Worm (Caenorhabditis elegans) whole organism, young adult: ENCODE data around the gene ciao-2B.

Source experiments
- B0336.3 ChIP-seq: fragments of 200-800 bp; sonication (Bioruptor generic); IDR thresholded peaks from 2 replicates; pipeline ENCODE4 v1.3.6; 2022; ENCODE audit warnings: missing genetic modification characterization, missing compliant biosample characterization
- C06A6.2 ChIP-seq: fragments of 200-800 bp; sonication (Bioruptor generic); conservative IDR thresholded peaks from 2 replicates; pipeline ENCODE4 v1.3.6; 2022; ENCODE audit warnings: missing genetic modification characterization, missing compliant biosample characterization
- T07F8.4 ChIP-seq: sonication (generic microtip); optimal IDR thresholded peaks from 2 replicates; lab custom pipeline; 2016; ENCODE audit warnings: mild to moderate bottlenecking, missing genetic modification characterization, moderate library complexity, missing compliant biosample characterization
- Y53F4B.3 ChIP-seq: fragments of 200-800 bp; sonication (Bioruptor generic); IDR thresholded peaks from 2 replicates; pipeline ENCODE4 v1.3.6; 2022; ENCODE audit warnings: missing genetic modification reagents, missing genetic modification characterization, missing compliant biosample characterization
- Y56A3A.18 ChIP-seq: fragments of 200-800 bp; sonication (Bioruptor generic); IDR thresholded peaks from 2 replicates; pipeline ENCODE4 v1.3.6; 2022; ENCODE audit warnings: missing genetic modification reagents, missing genetic modification characterization, missing compliant biosample characterization
- Y79H2A.3 ChIP-seq: fragments of 200-800 bp; sonication (Bioruptor generic); conservative IDR thresholded peaks from 2 replicates; pipeline ENCODE4 v1.3.6; 2022; ENCODE audit warnings: missing genetic modification reagents, missing genetic modification characterization, missing compliant biosample characterization
- Y95B8A.8 ChIP-seq: fragments of 200-800 bp; sonication (Bioruptor generic); IDR thresholded peaks from 2 replicates; pipeline ENCODE4 v1.3.6; 2022; ENCODE audit warnings: missing genetic modification reagents, missing genetic modification characterization, missing compliant biosample characterization
- akir-1 ChIP-seq: fragments of 200-800 bp; sonication (Bioruptor generic); optimal IDR thresholded peaks from 2 replicates; lab custom pipeline; 2018; ENCODE audit warnings: mild to moderate bottlenecking, missing genetic modification characterization, moderate library complexity, missing compliant biosample characterization
- ama-1 ChIP-seq, 3 experiments: fragments of 150-350 bp in 1 of 3; sonication (generic microtip) in 2 of 3; optimal IDR thresholded peaks; 2 replicates each; lab custom pipeline; 2014 to 2018; ENCODE audit warnings: missing biosample characterization in 2 of 3, missing genetic modification characterization in 2 of 3, missing genetic modification reagents in 2 of 3
- attf-5 ChIP-seq: fragments of 200-800 bp; sonication (Bioruptor generic); optimal IDR thresholded peaks from 2 replicates; lab custom pipeline; 2018; ENCODE audit warnings: mild to moderate bottlenecking, missing genetic modification characterization, missing compliant biosample characterization
- cebp-1 ChIP-seq, 2 experiments: fragments of 200-800 bp in 1 of 2; sonication (Bioruptor generic) in 1 of 2; sonication (generic microtip) in 1 of 2; IDR thresholded peaks in 1 of 2; optimal IDR thresholded peaks in 1 of 2; 2 replicates each; pipeline versions ENCODE4 v1.3.6 to Lab custom; 2017 to 2022; ENCODE audit warnings: missing compliant biosample characterization in 2 of 2, missing genetic modification characterization in 2 of 2, mild to moderate bottlenecking in 1 of 2, missing genetic modification reagents in 1 of 2, moderate library complexity in 1 of 2
- cebp-2 ChIP-seq: fragments of 200-800 bp; sonication (Bioruptor generic); IDR thresholded peaks from 2 replicates; pipeline ENCODE4 v1.3.6; 2022; ENCODE audit warnings: missing genetic modification characterization, missing compliant biosample characterization
- ceh-100 ChIP-seq: fragments of 200-800 bp; sonication (Bioruptor generic); IDR thresholded peaks from 2 replicates; pipeline ENCODE4 v1.3.6; 2022; ENCODE audit warnings: missing genetic modification reagents, missing genetic modification characterization, missing compliant biosample characterization
- dox-1 ChIP-seq: fragments of 200-800 bp; sonication (Bioruptor generic); IDR thresholded peaks from 2 replicates; pipeline ENCODE4 v1.3.6; 2022; ENCODE audit warnings: missing genetic modification reagents, missing genetic modification characterization, missing compliant biosample characterization
- dpl-1 ChIP-seq: fragments of 150-350 bp; optimal IDR thresholded peaks from 2 replicates; lab custom pipeline; 2014; ENCODE audit warnings: missing biosample characterization, missing genetic modification reagents, missing genetic modification characterization
- efl-1 ChIP-seq: fragments of 150-350 bp; optimal IDR thresholded peaks from 2 replicates; lab custom pipeline; 2014; ENCODE audit warnings: missing biosample characterization, missing genetic modification reagents, missing genetic modification characterization
- egl-18 ChIP-seq: fragments of 200-800 bp; sonication (Bioruptor generic); IDR thresholded peaks from 2 replicates; pipeline ENCODE4 v1.3.6; 2022; ENCODE audit warnings: missing genetic modification reagents, missing genetic modification characterization, missing compliant biosample characterization
- egl-44 ChIP-seq: fragments of 200-800 bp; sonication (Bioruptor generic); IDR thresholded peaks from 2 replicates; pipeline ENCODE4 v1.3.6; 2022; ENCODE audit warnings: missing genetic modification reagents, missing genetic modification characterization, missing compliant biosample characterization
- ekl-4 ChIP-seq: fragments of 200-800 bp; sonication (Bioruptor generic); IDR thresholded peaks from 2 replicates; pipeline ENCODE4 v1.3.6; 2022; ENCODE audit warnings: missing genetic modification reagents, missing genetic modification characterization, missing compliant biosample characterization
- fkh-3 ChIP-seq: sonication (generic microtip); optimal IDR thresholded peaks from 2 replicates; lab custom pipeline; 2016; ENCODE audit warnings: mild to moderate bottlenecking, missing genetic modification characterization, missing compliant biosample characterization
- gei-17 ChIP-seq: fragments of 200-800 bp; sonication (Bioruptor generic); optimal IDR thresholded peaks from 2 replicates; lab custom pipeline; 2018; ENCODE audit warnings: mild to moderate bottlenecking, missing genetic modification characterization, missing compliant biosample characterization
- hmg-1.2 ChIP-seq: fragments of 200-800 bp; sonication (Bioruptor generic); IDR thresholded peaks from 2 replicates; pipeline ENCODE4 v1.3.6; 2022; ENCODE audit warnings: missing genetic modification reagents, missing genetic modification characterization, missing compliant biosample characterization
- hsf-1 ChIP-seq: fragments of 200-800 bp; sonication (Bioruptor generic); IDR thresholded peaks from 2 replicates; pipeline ENCODE4 v1.3.6; 2022; ENCODE audit warnings: missing genetic modification reagents, missing genetic modification characterization, missing compliant biosample characterization
- let-607 ChIP-seq, 2 experiments: fragments of 200-800 bp in 1 of 2; sonication (Bioruptor generic) in 1 of 2; sonication (generic microtip) in 1 of 2; optimal IDR thresholded peaks; 2 replicates each; lab custom pipeline; 2016 to 2018; ENCODE audit warnings: mild to moderate bottlenecking in 2 of 2, missing compliant biosample characterization in 2 of 2, missing genetic modification characterization in 2 of 2, moderate library complexity in 2 of 2, missing genotype in 1 of 2
- lin-40 ChIP-seq: sonication (generic microtip); optimal IDR thresholded peaks from 2 replicates; lab custom pipeline; 2016; ENCODE audit warnings: missing genetic modification characterization, mild to moderate bottlenecking, missing compliant biosample characterization, missing genotype, missing genetic modification reagents
- lin-54 ChIP-seq: fragments of 200-800 bp; sonication (Bioruptor generic); optimal IDR thresholded peaks from 2 replicates; lab custom pipeline; 2018; ENCODE audit warnings: mild to moderate bottlenecking, missing genetic modification characterization, missing compliant biosample characterization
- lsl-1 ChIP-seq: fragments of 200-800 bp; sonication (Bioruptor generic); optimal IDR thresholded peaks from 2 replicates; lab custom pipeline; 2018; ENCODE audit warnings: mild to moderate bottlenecking, missing genetic modification characterization, moderate library complexity, missing compliant biosample characterization
- mcd-1 ChIP-seq: fragments of 200-800 bp; sonication (Bioruptor generic); IDR thresholded peaks from 2 replicates; pipeline ENCODE4 v1.3.6; 2022; ENCODE audit warnings: missing genetic modification reagents, missing genetic modification characterization, missing compliant biosample characterization
- mxl-1 ChIP-seq: sonication (generic microtip); optimal IDR thresholded peaks from 2 replicates; lab custom pipeline; 2016; ENCODE audit warnings: missing genetic modification characterization, missing compliant biosample characterization
- nfya-2 ChIP-seq: fragments of 200-800 bp; sonication (Bioruptor generic); IDR thresholded peaks from 2 replicates; pipeline ENCODE4 v1.3.6; 2022; ENCODE audit warnings: missing genetic modification reagents, missing genetic modification characterization, missing compliant biosample characterization
- nfyb-1 ChIP-seq: fragments of 200-800 bp; sonication (Bioruptor generic); IDR thresholded peaks from 2 replicates; pipeline ENCODE4 v1.3.6; 2022; ENCODE audit warnings: missing genetic modification reagents, missing genetic modification characterization, missing compliant biosample characterization
- nhr-80 ChIP-seq: sonication (generic microtip); optimal IDR thresholded peaks from 2 replicates; lab custom pipeline; 2016; ENCODE audit warnings: missing genetic modification characterization, missing compliant biosample characterization
- nhr-90 ChIP-seq: sonication (generic microtip); optimal IDR thresholded peaks from 2 replicates; lab custom pipeline; 2016; ENCODE audit warnings: missing genotype, mild to moderate bottlenecking, missing genetic modification characterization, missing compliant biosample characterization
- pbrm-1 ChIP-seq: fragments of 200-800 bp; sonication (Bioruptor generic); IDR thresholded peaks from 2 replicates; pipeline ENCODE4 v1.3.6; 2022; ENCODE audit warnings: missing genetic modification reagents, missing genetic modification characterization, missing compliant biosample characterization
- pha-4 ChIP-seq: fragments of 150-350 bp; sonication (generic microtip); optimal IDR thresholded peaks from 2 replicates; lab custom pipeline; 2014; ENCODE audit warnings: missing biosample characterization, missing genetic modification reagents, missing genetic modification characterization
- rec-8 ChIP-seq, 2 experiments: sonication (generic microtip); optimal IDR thresholded peaks; 2 replicates each; lab custom pipeline; 2016; ENCODE audit warnings: mild to moderate bottlenecking in 2 of 2, missing genetic modification characterization in 2 of 2, missing genetic modification reagents in 2 of 2, missing genotype in 2 of 2, missing biosample characterization in 1 of 2, missing compliant biosample characterization in 1 of 2, moderate library complexity in 1 of 2
- sdz-38 ChIP-seq: sonication (generic microtip); optimal IDR thresholded peaks from 2 replicates; lab custom pipeline; 2016; ENCODE audit warnings: missing genotype, missing genetic modification characterization, missing compliant biosample characterization
- snpc-1.1 ChIP-seq: sonication (generic microtip); optimal IDR thresholded peaks from 2 replicates; lab custom pipeline; 2017; ENCODE audit warnings: missing genetic modification characterization, mild to moderate bottlenecking, missing compliant biosample characterization, antibody characterized with exemption, moderate library complexity, missing genotype, missing genetic modification reagents; ENCODE audit not compliant: insufficient read depth
- snpc-3.4 ChIP-seq: sonication (generic microtip); optimal IDR thresholded peaks from 2 replicates; lab custom pipeline; 2017; ENCODE audit warnings: missing genetic modification characterization, mild to moderate bottlenecking, missing compliant biosample characterization, antibody characterized with exemption, moderate library complexity, missing genotype, missing genetic modification reagents
- zim-3 ChIP-seq: sonication (generic microtip); optimal IDR thresholded peaks from 2 replicates; lab custom pipeline; 2017; ENCODE audit warnings: mild to moderate bottlenecking, missing genetic modification characterization, moderate library complexity, missing compliant biosample characterization
- ztf-3 ChIP-seq: fragments of 200-800 bp; sonication (Bioruptor generic); optimal IDR thresholded peaks from 2 replicates; lab custom pipeline; 2018; ENCODE audit warnings: mild to moderate bottlenecking, missing genetic modification characterization, missing compliant biosample characterization

Gene ciao-2B

ce11 chrIII:13465918-13466592 is 26.7 kb upstream of the ciao-2B start, which contains the start of gene cdk-5 (continued):
- TF ChIP-seq nfyb-1 (peak; percentile 81), let-607 (tag; optimal IDR thresholded peaks at IDR 0.05; lab: Kevin White, UChicago) (peak in 1 of 2 experiments; percentile 46), pha-4 (tag; lab: Kevin White, UChicago) (peak; percentile 69), dpl-1 (GFP tag; lab: Kevin White, UChicago) (peak; percentile 11), hmg-1.2 (GFP tag; lab: Robert Waterston, UW) (peak; percentile 99), pbrm-1 (GFP tag; lab: Robert Waterston, UW) (peak; percentile 77; the same call in 1 of the 2 replicates), Y56A3A.18 (GFP tag; lab: Robert Waterston, UW) (peak; percentile 52; the same call in 1 of the 2 replicates), cebp-1 (GFP tag; IDR thresholded peaks at IDR 0.05; lab: Robert Waterston, UW) (no peak), cebp-1 (tag; optimal IDR thresholded peaks at IDR 0.05; lab: Kevin White, UChicago) (peak; percentile 68), B0336.3 (peak; percentile 51; the same call in 1 of the 2 replicates), mcd-1 (peak; percentile 68), nhr-90 (tag; lab: Kevin White, UChicago) (no peak), Y53F4B.3 (no peak), snpc-1.1 (tag; lab: Kevin White, UChicago) (no peak), ceh-100 (GFP tag; lab: Robert Waterston, UW) (peak; percentile 58; the same call in 1 of the 2 replicates), cebp-2 (GFP tag; lab: Robert Waterston, UW) (no peak), dox-1 (GFP tag; lab: Robert Waterston, UW) (0 out of 2 replicates have a peak, but pooled peaks have one; percentile 31), efl-1 (GFP tag; lab: Kevin White, UChicago) (peak; percentile 4), sdz-38 (no peak), lin-40 (tag; lab: Kevin White, UChicago) (peak; percentile 87), nhr-80 (tag; lab: Kevin White, UChicago) (no peak), hsf-1 (GFP tag; lab: Robert Waterston, UW) (peak; percentile 76), zim-3 (tag; lab: Kevin White, UChicago) (no peak), lsl-1 (GFP tag; lab: Kevin White, UChicago) (peak; percentile 51), snpc-3.4 (tag; lab: Kevin White, UChicago) (peak; percentile 72), ekl-4 (GFP tag; lab: Robert Waterston, UW) (peak; percentile 86), lin-54 (GFP tag; lab: Kevin White, UChicago) (peak; percentile 84), gei-17 (GFP tag; lab: Kevin White, UChicago) (peak; percentile 30)

ce11 chrIII:13464493-13465362 is 25.4 kb upstream of the ciao-2B start, which contains the start of gene kel-3:
TSS of gene kel-3 (plus strand) at chrIII:13464820.
- TF ChIP-seq ama-1 (optimal IDR thresholded peaks at IDR 0.05; lab: Kevin White, UChicago): peak; percentile 97
- TF ChIP-seq ama-1 (GFP tag; optimal IDR thresholded peaks at IDR 0.05; lab: Kevin White, UChicago): peak; percentile 50 to 96
- no peak for TF ChIP-seq akir-1
- peak; percentile 75 for TF ChIP-seq T07F8.4 (tag; lab: Kevin White, UChicago)
- peak; percentile 57 for TF ChIP-seq snpc-1.1 (tag; lab: Kevin White, UChicago)
- peak; percentile 31 to 57 for TF ChIP-seq rec-8 (tag; optimal IDR thresholded peaks at IDR 0.05; lab: Kevin White, UChicago)
- TF ChIP-seq Y95B8A.8: peak; percentile 90
- peak; percentile 91 for TF ChIP-seq ztf-3
- TF ChIP-seq mxl-1 (tag; lab: Kevin White, UChicago): peak; percentile 75
- TF ChIP-seq nfya-2 (GFP tag; lab: Robert Waterston, UW): peak; percentile 83; the same call in 1 of the 2 replicates
- TF ChIP-seq lin-40 (tag; lab: Kevin White, UChicago): peak; percentile 51
- TF ChIP-seq egl-44 (GFP tag; lab: Robert Waterston, UW): 0 out of 2 replicates have a peak, but pooled peaks have one; percentile 36
- TF ChIP-seq B0336.3: peak; percentile 95
- TF ChIP-seq C06A6.2 (GFP tag; lab: Robert Waterston, UW): peak; percentile 73
- TF ChIP-seq Y56A3A.18 (GFP tag; lab: Robert Waterston, UW): peak; percentile 94
- TF ChIP-seq fkh-3 (tag; lab: Kevin White, UChicago): peak; percentile 98
- TF ChIP-seq attf-5 (GFP tag; lab: Kevin White, UChicago): peak; percentile 70
- peak; percentile 95 for TF ChIP-seq Y79H2A.3
- TF ChIP-seq ceh-100 (GFP tag; lab: Robert Waterston, UW): peak; percentile 76
- TF ChIP-seq sdz-38: no peak
- TF ChIP-seq hmg-1.2 (GFP tag; lab: Robert Waterston, UW): peak; percentile 56
- TF ChIP-seq egl-18 (GFP tag; lab: Robert Waterston, UW): 0 out of 2 replicates have a peak, but pooled peaks have one; percentile 73
